Worm (Caenorhabditis elegans): ENCODE results near the gene clec-213.

ce11 chrV:7639356-7639755 lies 34.4 kb downstream of the clec-213 start:
- TF ChIP-seq skn-1 (tag; optimal IDR thresholded peaks at IDR 0.05), result no peak
- TF ChIP-seq sptf-1 (tag; optimal IDR thresholded peaks at IDR 0.05), result no peak
- TF ChIP-seq unc-86 (tag; optimal IDR thresholded peaks at IDR 0.05), result no peak
- TF ChIP-seq elt-3 (tag; optimal IDR thresholded peaks at IDR 0.05), result no peak
- TF ChIP-seq nhr-28 (tag; optimal IDR thresholded peaks at IDR 0.05), result no peak
- no peak for TF ChIP-seq nhr-76 (tag; optimal IDR thresholded peaks at IDR 0.05)
- TF ChIP-seq rnt-1 (tag; optimal IDR thresholded peaks at IDR 0.05), result no peak
- TF ChIP-seq egl-27 (tag; optimal IDR thresholded peaks at IDR 0.05), result no peak
- TF ChIP-seq fos-1 (tag; optimal IDR thresholded peaks at IDR 0.05), result no peak
- TF ChIP-seq nhr-85 (tag), result no peak
- TF ChIP-seq ama-1 (optimal IDR thresholded peaks at IDR 0.05), result no peak
- TF ChIP-seq snpc-4 (tag; optimal IDR thresholded peaks at IDR 0.05), result no peak
- TF ChIP-seq mab-9 (GFP tag; IDR thresholded peaks at IDR 0.05), result no peak

All from whole organism, L1 larva.